Worm (Caenorhabditis elegans): ENCODE results near the gene C35D10.7.

ce11 chrIII:4863127-4863526, 7.1 kb downstream of the C35D10.7 start, which contains the start of gene coq-8:
- TF ChIP-seq fos-1 (tag; optimal IDR thresholded peaks at IDR 0.05) (no peak), zfp-2 (tag; optimal IDR thresholded peaks at IDR 0.05) (no peak), aly-2 (tag; optimal IDR thresholded peaks at IDR 0.05) (no peak)

All from whole organism, L4 larva.